Worm (Caenorhabditis elegans) whole organism, L1 larva: ENCODE results near the gene fkh-9.

Source experiments
- Y116A8C.19 ChIP-seq: sonication (generic microtip); optimal IDR thresholded peaks from 2 replicates; lab custom pipeline; 2016; ENCODE audit warnings: missing compliant biosample characterization, missing genetic modification characterization, borderline replicate concordance
- ama-1 ChIP-seq: fragments of 150-350 bp; optimal IDR thresholded peaks from 2 replicates; lab custom pipeline; 2014
- blmp-1 ChIP-seq: fragments of 150-350 bp; optimal IDR thresholded peaks from 2 replicates; lab custom pipeline; 2014; ENCODE audit warnings: missing biosample characterization, missing genetic modification characterization
- ceh-63 ChIP-seq: fragments of 200-800 bp; sonication (Bioruptor generic); optimal IDR thresholded peaks from 2 replicates; lab custom pipeline; 2018; ENCODE audit warnings: mild to moderate bottlenecking, missing genetic modification characterization, missing compliant biosample characterization
- ceh-8 ChIP-seq: fragments of 200-800 bp; sonication (Bioruptor generic); optimal IDR thresholded peaks from 2 replicates; lab custom pipeline; 2018; ENCODE audit warnings: mild to moderate bottlenecking, missing genetic modification characterization, moderate library complexity, missing compliant biosample characterization
- ceh-82 ChIP-seq, 3 experiments: fragments of 150-350 bp in 1 of 3; sonication (generic microtip) in 2 of 3; optimal IDR thresholded peaks; 2 replicates each; lab custom pipeline; 2014 to 2017; ENCODE audit warnings: missing biosample characterization in 3 of 3, missing genetic modification characterization in 3 of 3
- ceh-88 ChIP-seq: fragments of 200-800 bp; sonication (Bioruptor generic); IDR thresholded peaks from 2 replicates; pipeline ENCODE4 v1.3.6; 2022; ENCODE audit warnings: missing genetic modification characterization, missing compliant biosample characterization
- ces-1 ChIP-seq: fragments of 150-350 bp; optimal IDR thresholded peaks from 2 replicates; lab custom pipeline; 2014; ENCODE audit warnings: missing biosample characterization, missing genetic modification reagents, missing genetic modification characterization
- dpl-1 ChIP-seq, 3 experiments: fragments of 150-350 bp in 2 of 3; sonication (generic microtip) in 1 of 3; optimal IDR thresholded peaks; 2 replicates each; lab custom pipeline; 2014 to 2017; ENCODE audit warnings: missing biosample characterization in 3 of 3, missing genetic modification characterization in 3 of 3, missing genetic modification reagents in 3 of 3
- efl-3 ChIP-seq: fragments of 200-800 bp; sonication (Bioruptor generic); optimal IDR thresholded peaks from 2 replicates; lab custom pipeline; 2018; ENCODE audit warnings: mild to moderate bottlenecking, missing genetic modification characterization, missing compliant biosample characterization
- egl-13 ChIP-seq: sonication (generic microtip); optimal IDR thresholded peaks from 2 replicates; lab custom pipeline; 2016; ENCODE audit warnings: missing genotype, missing genetic modification reagents, missing genetic modification characterization, missing compliant biosample characterization
- egl-27 ChIP-seq, 2 experiments: fragments of 150-350 bp in 1 of 2; sonication (generic microtip); optimal IDR thresholded peaks; 3 replicates each; lab custom pipeline; 2017 to 2018; ENCODE audit warnings: missing biosample characterization in 2 of 2, missing genetic modification characterization in 2 of 2, missing genetic modification reagents in 2 of 2
- elt-2 ChIP-seq: sonication (generic microtip); optimal IDR thresholded peaks from 2 replicates; lab custom pipeline; 2016; ENCODE audit warnings: missing genetic modification characterization, mild to moderate bottlenecking, inconsistent platforms, missing compliant biosample characterization, missing genetic modification reagents
- elt-3 ChIP-seq, 6 experiments: fragments of 150-350 bp in 1 of 6; sonication (generic microtip); optimal IDR thresholded peaks; 2 replicates each; lab custom pipeline; 2017 to 2018; ENCODE audit warnings: missing biosample characterization in 6 of 6, missing genetic modification characterization in 6 of 6, inconsistent platforms in 1 of 6
- ets-5 ChIP-seq: fragments of 200-800 bp; sonication (Bioruptor generic); IDR thresholded peaks from 2 replicates; pipeline ENCODE4 v1.3.6; 2022; ENCODE audit warnings: missing genetic modification characterization, missing compliant biosample characterization
- fkh-10 ChIP-seq: sonication (generic microtip); optimal IDR thresholded peaks from 2 replicates; lab custom pipeline; 2017; ENCODE audit warnings: missing biosample characterization, missing genetic modification reagents, missing genetic modification characterization
- fkh-4 ChIP-seq: sonication (generic microtip); optimal IDR thresholded peaks from 2 replicates; lab custom pipeline; 2016; ENCODE audit warnings: missing compliant biosample characterization, missing genetic modification characterization, borderline replicate concordance
- fkh-8 ChIP-seq: sonication (generic microtip); optimal IDR thresholded peaks from 2 replicates; lab custom pipeline; 2016; ENCODE audit warnings: mild to moderate bottlenecking, missing genetic modification characterization, missing compliant biosample characterization
- grh-1 ChIP-seq: fragments of 200-800 bp; sonication (Bioruptor generic); IDR thresholded peaks from 2 replicates; pipeline ENCODE4 v1.3.6; 2022; ENCODE audit warnings: missing genetic modification reagents, missing genetic modification characterization, missing compliant biosample characterization
- hlh-17 ChIP-seq: fragments of 200-800 bp; sonication (Bioruptor generic); optimal IDR thresholded peaks from 2 replicates; lab custom pipeline; 2018; ENCODE audit warnings: missing genetic modification characterization, mild to moderate bottlenecking, missing compliant biosample characterization, moderate library complexity, borderline replicate concordance
- hlh-4 ChIP-seq: sonication (generic microtip); optimal IDR thresholded peaks from 2 replicates; lab custom pipeline; 2016; ENCODE audit warnings: mild to moderate bottlenecking, missing genetic modification characterization, missing compliant biosample characterization
- isw-1 ChIP-seq: fragments of 200-800 bp; sonication (Bioruptor generic); IDR thresholded peaks from 2 replicates; pipeline ENCODE4 v1.3.6; 2022; ENCODE audit warnings: missing genetic modification characterization, missing compliant biosample characterization
- jun-1 ChIP-seq: fragments of 150-350 bp; optimal IDR thresholded peaks from 2 replicates; lab custom pipeline; 2014; ENCODE audit warnings: missing biosample characterization, missing genetic modification reagents, missing genetic modification characterization
- lin-13 ChIP-seq: fragments of 150-350 bp; optimal IDR thresholded peaks from 2 replicates; lab custom pipeline; 2014; ENCODE audit warnings: missing biosample characterization, missing genetic modification reagents, missing genetic modification characterization
- lin-14 ChIP-seq: fragments of 200-800 bp; sonication (Bioruptor generic); optimal IDR thresholded peaks from 2 replicates; lab custom pipeline; 2018; ENCODE audit warnings: mild to moderate bottlenecking, missing genetic modification characterization, moderate library complexity, missing compliant biosample characterization
- lin-39 ChIP-seq: fragments of 150-350 bp; optimal IDR thresholded peaks from 2 replicates; lab custom pipeline; 2014; ENCODE audit warnings: missing biosample characterization, missing genetic modification reagents, missing genetic modification characterization
- lsy-2 ChIP-seq, 2 experiments: fragments of 150-350 bp; optimal IDR thresholded peaks; 2 replicates each; lab custom pipeline; 2014; ENCODE audit warnings: missing biosample characterization in 2 of 2, missing genetic modification characterization in 2 of 2
- mdl-1 ChIP-seq, 2 experiments: fragments of 150-350 bp; optimal IDR thresholded peaks; 2 replicates each; lab custom pipeline; 2014 to 2017; ENCODE audit warnings: missing biosample characterization in 2 of 2, missing genetic modification characterization in 2 of 2, inconsistent platforms in 1 of 2
- nhr-19 ChIP-seq: fragments of 200-800 bp; sonication (Bioruptor generic); conservative IDR thresholded peaks from 2 replicates; pipeline ENCODE4 v1.3.6; 2022; ENCODE audit warnings: missing genetic modification characterization, missing compliant biosample characterization
- nhr-47 ChIP-seq: sonication (generic microtip); optimal IDR thresholded peaks from 2 replicates; lab custom pipeline; 2016; ENCODE audit warnings: mild to moderate bottlenecking, missing genetic modification characterization, moderate library complexity, missing compliant biosample characterization
- nhr-76 ChIP-seq: sonication (generic microtip); optimal IDR thresholded peaks from 2 replicates; lab custom pipeline; 2017; ENCODE audit warnings: missing biosample characterization, missing genetic modification characterization
- nhr-84 ChIP-seq: sonication (generic microtip); optimal IDR thresholded peaks from 2 replicates; lab custom pipeline; 2017; ENCODE audit warnings: missing biosample characterization, missing genetic modification characterization
- nhr-90 ChIP-seq: sonication (generic microtip); optimal IDR thresholded peaks from 2 replicates; lab custom pipeline; 2016; ENCODE audit warnings: mild to moderate bottlenecking, missing genetic modification characterization, missing compliant biosample characterization; ENCODE audit not compliant: poor library complexity
- pag-3 ChIP-seq: sonication (generic microtip); optimal IDR thresholded peaks from 2 replicates; lab custom pipeline; 2017; ENCODE audit warnings: missing genetic modification characterization, mild to moderate bottlenecking, missing compliant biosample characterization, antibody characterized with exemption, borderline replicate concordance; ENCODE audit not compliant: insufficient read depth
- pax-3 ChIP-seq: fragments of 200-800 bp; sonication (Bioruptor generic); optimal IDR thresholded peaks from 2 replicates; lab custom pipeline; 2018; ENCODE audit warnings: mild to moderate bottlenecking, missing genetic modification characterization, moderate library complexity, missing compliant biosample characterization
- rnt-1 ChIP-seq: sonication (generic microtip); optimal IDR thresholded peaks from 2 replicates; lab custom pipeline; 2016; ENCODE audit warnings: mild to moderate bottlenecking, missing genetic modification characterization, moderate library complexity, missing compliant biosample characterization
- snpc-4 ChIP-seq: fragments of 150-350 bp; optimal IDR thresholded peaks from 2 replicates; lab custom pipeline; 2014; ENCODE audit warnings: missing biosample characterization, missing genetic modification characterization
- sox-4 ChIP-seq: sonication (generic microtip); optimal IDR thresholded peaks from 2 replicates; lab custom pipeline; 2016; ENCODE audit warnings: missing genetic modification characterization, missing compliant biosample characterization
- sptf-1 ChIP-seq: fragments of 150-350 bp; optimal IDR thresholded peaks from 2 replicates; lab custom pipeline; 2014; ENCODE audit warnings: missing biosample characterization, missing genetic modification characterization
- sup-37 ChIP-seq: fragments of 200-800 bp; sonication (Bioruptor generic); optimal IDR thresholded peaks from 2 replicates; lab custom pipeline; 2018; ENCODE audit warnings: mild to moderate bottlenecking, missing genetic modification characterization, missing compliant biosample characterization
- swsn-7 ChIP-seq: sonication (generic microtip); optimal IDR thresholded peaks from 2 replicates; lab custom pipeline; 2016; ENCODE audit warnings: missing genetic modification characterization, missing compliant biosample characterization
- tlp-1 ChIP-seq: fragments of 150-350 bp; optimal IDR thresholded peaks from 2 replicates; lab custom pipeline; 2014; ENCODE audit warnings: missing biosample characterization, missing genetic modification characterization
- unc-130 ChIP-seq: fragments of 150-350 bp; optimal IDR thresholded peaks from 2 replicates; lab custom pipeline; 2017; ENCODE audit warnings: missing biosample characterization, missing genetic modification characterization, inconsistent platforms
- unc-62 ChIP-seq: fragments of 150-350 bp; optimal IDR thresholded peaks from 2 replicates; lab custom pipeline; 2014; ENCODE audit warnings: missing biosample characterization, missing genetic modification reagents, missing genetic modification characterization
- unc-98 ChIP-seq: fragments of 200-800 bp; sonication (Bioruptor generic); IDR thresholded peaks from 2 replicates; pipeline ENCODE4 v1.3.6; 2022; ENCODE audit warnings: missing genetic modification characterization, missing compliant biosample characterization
- zip-4 ChIP-seq: fragments of 200-800 bp; sonication (Bioruptor generic); optimal IDR thresholded peaks from 2 replicates; lab custom pipeline; 2018; ENCODE audit warnings: mild to moderate bottlenecking, missing genetic modification characterization, moderate library complexity, missing compliant biosample characterization

The fkh-9 gene

ce11 chrX:3837752-3838159 is 11.0 kb upstream of the fkh-9 start (continued):
- TF ChIP-seq zip-4 (GFP tag; lab: Kevin White, UChicago) (no peak), egl-27 (tag; optimal IDR thresholded peaks at IDR 0.05; lab: Kevin White, UChicago) (no peak), rnt-1 (peak; percentile 15), unc-130 (tag; lab: Kevin White, UChicago) (peak; percentile 24), ama-1 (lab: Kevin White, UChicago) (no peak), ceh-82 (tag; optimal IDR thresholded peaks at IDR 0.05; lab: Kevin White, UChicago) (no peak), sptf-1 (tag; lab: Kevin White, UChicago) (no peak), swsn-7 (tag; lab: Kevin White, UChicago) (no peak), egl-13 (tag; lab: Kevin White, UChicago) (no peak), blmp-1 (peak; percentile 95), sup-37 (GFP tag; lab: Kevin White, UChicago) (no peak), nhr-84 (tag; lab: Kevin White, UChicago) (no peak), grh-1 (GFP tag; lab: Robert Waterston, UW) (peak; percentile 77), lin-39 (no peak), fkh-8 (no peak), pax-3 (tag; lab: Kevin White, UChicago) (no peak), tlp-1 (no peak), ceh-88 (GFP tag; lab: Robert Waterston, UW) (no peak), fkh-10 (GFP tag; lab: Kevin White, UChicago) (no peak), pag-3 (no peak), nhr-47 (tag; lab: Kevin White, UChicago) (no peak), fkh-4 (tag; lab: Kevin White, UChicago) (no peak), ces-1 (no peak), lin-14 (GFP tag; lab: Kevin White, UChicago) (peak; percentile 89), dpl-1 (GFP tag; optimal IDR thresholded peaks at IDR 0.05; lab: Kevin White, UChicago) (no peak), ceh-63 (no peak), Y116A8C.19 (tag; lab: Kevin White, UChicago) (no peak), mdl-1 (tag; optimal IDR thresholded peaks at IDR 0.05; lab: Kevin White, UChicago) (peak in 1 of 2 experiments; percentile 13), snpc-4 (no peak), hlh-4 (tag; lab: Kevin White, UChicago) (no peak), isw-1 (GFP tag; lab: Robert Waterston, UW) (no peak), unc-98 (GFP tag; lab: Robert Waterston, UW) (no peak), nhr-19 (0 out of 2 replicates have a peak, but pooled peaks have one; percentile 6), jun-1 (tag; lab: Kevin White, UChicago) (no peak), ceh-8 (GFP tag; lab: Kevin White, UChicago) (no peak), nhr-76 (tag; lab: Kevin White, UChicago) (no peak), efl-3 (no peak), sox-4 (no peak), nhr-90 (tag; lab: Kevin White, UChicago) (peak; percentile 56), lin-13 (GFP tag; lab: Kevin White, UChicago) (no peak), unc-62 (no peak), ets-5 (GFP tag; lab: Robert Waterston, UW) (no peak), elt-2 (tag; lab: Kevin White, UChicago) (no peak), hlh-17 (GFP tag; lab: Kevin White, UChicago) (no peak), elt-3 (tag; optimal IDR thresholded peaks at IDR 0.05; lab: Kevin White, UChicago) (peak in 5 of 6 experiments; percentile 12 to 90 (median 75)), lsy-2 (tag; optimal IDR thresholded peaks at IDR 0.05; lab: Kevin White, UChicago) (no peak)
